Fruit fly (Drosophila melanogaster) whole organism, prepupa: ENCODE data around the gene CG7304.

ENCODE experiments used
- CG15336 ChIP-seq: fragments of 200-800 bp; sonication (Bioruptor generic); IDR thresholded peaks from 2 replicates; pipeline ENCODE4 v1.3.6; 2022; ENCODE audit warnings: missing biosample characterization, missing genetic modification characterization
- CG34406 ChIP-seq: fragments of 200-800 bp; sonication (Bioruptor generic); optimal IDR thresholded peaks from 3 replicates; lab custom pipeline; 2016; ENCODE audit warnings: missing biosample characterization, missing genetic modification characterization
- CG6276 ChIP-seq: fragments of 200-800 bp; sonication (Bioruptor generic); optimal IDR thresholded peaks from 2 replicates; lab custom pipeline; 2017; ENCODE audit warnings: missing biosample characterization, mild to moderate bottlenecking, missing genetic modification characterization
- CG6854 ChIP-seq: fragments of 200-800 bp; sonication (Bioruptor generic); optimal IDR thresholded peaks from 2 replicates; lab custom pipeline; 2017; ENCODE audit warnings: missing biosample characterization, mild to moderate bottlenecking, missing genetic modification characterization
- Hr38 ChIP-seq: sonication (Bioruptor generic); optimal IDR thresholded peaks from 2 replicates; lab custom pipeline; 2016; ENCODE audit warnings: missing biosample characterization, missing genetic modification characterization
- Hr39 ChIP-seq: fragments of 200-800 bp; sonication (Bioruptor generic); optimal IDR thresholded peaks from 2 replicates; lab custom pipeline; 2016; ENCODE audit warnings: missing biosample characterization, missing genetic modification characterization
- Hr4 ChIP-seq: fragments of 200-800 bp; sonication (Bioruptor generic); optimal IDR thresholded peaks from 3 replicates; lab custom pipeline; 2016; ENCODE audit warnings: missing biosample characterization, missing genetic modification characterization
- acj6 ChIP-seq: fragments of 200-800 bp; sonication (Bioruptor generic); optimal IDR thresholded peaks from 3 replicates; lab custom pipeline; 2016; ENCODE audit warnings: missing biosample characterization, missing genetic modification characterization
- cyc ChIP-seq: fragments of 200-800 bp; sonication (Bioruptor generic); optimal IDR thresholded peaks from 3 replicates; lab custom pipeline; 2016; ENCODE audit warnings: missing biosample characterization, missing genetic modification characterization
- eg ChIP-seq: fragments of 200-800 bp; sonication (Bioruptor generic); IDR thresholded peaks from 3 replicates; pipeline ENCODE4 v1.3.6; 2022; ENCODE audit warnings: missing biosample characterization, missing genetic modification characterization
- spab ChIP-seq: fragments of 200-800 bp; sonication (Bioruptor generic); optimal IDR thresholded peaks from 2 replicates; lab custom pipeline; 2017; ENCODE audit warnings: missing biosample characterization, mild to moderate bottlenecking, missing genetic modification characterization, missing genetic modification reagents

DNA sequence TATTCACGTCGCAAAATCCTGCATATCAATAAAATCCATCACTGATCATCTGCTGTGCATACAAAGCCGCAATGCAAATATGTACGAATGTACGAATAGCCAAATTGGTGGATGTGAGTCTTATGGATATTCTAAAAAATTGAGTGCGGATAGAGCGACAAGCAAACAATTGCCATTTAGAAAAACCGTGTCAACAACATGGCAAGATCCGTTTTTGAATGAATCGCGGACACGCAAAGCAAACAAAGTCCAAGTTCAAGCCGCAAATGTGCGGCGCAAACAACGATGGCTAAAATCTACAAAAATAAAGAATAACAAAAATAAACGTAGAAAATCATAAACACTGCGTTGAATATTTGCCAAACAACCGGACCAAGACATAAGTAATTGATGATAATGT lies 10.0 kb downstream of the CG7304 start:
- TF ChIP-seq cyc (GFP tag; lab: Kevin White, UChicago) (no peak), spab (no peak), Hr4 (GFP tag; lab: Kevin White, UChicago) (no peak), CG15336 (no peak), eg (GFP tag; lab: Robert Waterston, UW) (no peak), CG6276 (GFP tag; lab: Kevin White, UChicago) (no peak), CG6854 (GFP tag; lab: Kevin White, UChicago) (no peak), Hr39 (GFP tag; lab: Kevin White, UChicago) (no peak), CG34406 (GFP tag; lab: Kevin White, UChicago) (no peak), acj6 (GFP tag; lab: Kevin White, UChicago) (no peak), Hr38 (no peak)
